Fruit fly (Drosophila melanogaster) S2 (cell line): ENCODE results near the gene png.

ENCODE experiments used
- CG8478 ChIP-seq: fragments of >200 bp; optimal IDR thresholded peaks from 2 replicates; lab custom pipeline; 2018
- CTCF ChIP-seq, 2 experiments: fragments of >200 bp; optimal IDR thresholded peaks; 2 replicates each; lab custom pipeline; 2018

DNA sequence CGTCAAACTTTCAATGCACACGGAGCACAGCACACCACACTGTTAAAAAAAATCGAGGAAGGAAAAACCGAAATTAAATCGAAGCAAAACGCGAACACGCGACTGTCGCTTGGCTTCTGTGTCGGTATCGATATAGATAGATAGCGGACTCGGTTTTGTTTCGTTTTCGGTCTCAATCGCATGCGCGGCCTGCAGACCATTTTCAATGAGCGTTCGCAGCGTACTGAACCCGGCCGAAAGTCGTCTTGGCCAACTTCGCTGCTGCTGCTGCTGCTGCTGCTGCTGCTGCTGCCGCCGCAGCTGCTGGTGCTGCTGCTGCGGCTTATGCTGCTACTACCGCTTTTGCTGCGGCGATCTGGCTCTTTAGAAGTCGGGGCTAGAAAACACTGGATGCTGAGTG, 19.4 kb downstream of the png start:
- TF ChIP-seq CG8478 (lab: Kevin White, UChicago) (no peak), CTCF (optimal IDR thresholded peaks at IDR 0.05; lab: Kevin White, UChicago) (no peak)
